Worm (Caenorhabditis elegans) whole organism, L4/young adult: ENCODE data around the gene K11D12.13.

ENCODE experiments used
- W03F9.2 ChIP-seq: fragments of 150-350 bp; optimal IDR thresholded peaks from 2 replicates; lab custom pipeline; 2014; ENCODE audit warnings: missing biosample characterization, missing genetic modification characterization
- dao-5 ChIP-seq: sonication (generic microtip); optimal IDR thresholded peaks from 2 replicates; lab custom pipeline; 2016; ENCODE audit warnings: missing genotype, missing genetic modification characterization, moderate library complexity, missing compliant biosample characterization
- him-1 ChIP-seq: sonication (generic microtip); optimal IDR thresholded peaks from 2 replicates; lab custom pipeline; 2016; ENCODE audit warnings: missing genotype, missing genetic modification reagents, missing genetic modification characterization, missing compliant biosample characterization

Gene K11D12.13

ce11 chrV:5033099-5033498 is at the start of gene K11D12.13:
Gene K11D12.13, plus strand, starts transcription at chrV:5033399.
- TF ChIP-seq W03F9.2 (tag; lab: Kevin White, UChicago) (no peak), dao-5 (tag; lab: Kevin White, UChicago) (no peak), him-1 (no peak)

ce11 chrV:4987097-4987496 is 46.1 kb upstream of the K11D12.13 start, which contains the start of gene ncx-8:
Gene ncx-8, minus strand, starts transcription at chrV:4987197.
- no peak for TF ChIP-seq W03F9.2 (tag; lab: Kevin White, UChicago)
- no peak for TF ChIP-seq him-1
- no peak for TF ChIP-seq dao-5 (tag; lab: Kevin White, UChicago)

- TF ChIP-seq him-1 (no peak), dao-5 (tag; lab: Kevin White, UChicago) (no peak), W03F9.2 (tag; lab: Kevin White, UChicago) (no peak)
Observed at ce11 chrV:4995155-4995554, 38.0 kb upstream of the K11D12.13 start, which contains the start of gene ncx-9. Gene ncx-9, minus strand, starts transcription at chrV:4995255.

DNA sequence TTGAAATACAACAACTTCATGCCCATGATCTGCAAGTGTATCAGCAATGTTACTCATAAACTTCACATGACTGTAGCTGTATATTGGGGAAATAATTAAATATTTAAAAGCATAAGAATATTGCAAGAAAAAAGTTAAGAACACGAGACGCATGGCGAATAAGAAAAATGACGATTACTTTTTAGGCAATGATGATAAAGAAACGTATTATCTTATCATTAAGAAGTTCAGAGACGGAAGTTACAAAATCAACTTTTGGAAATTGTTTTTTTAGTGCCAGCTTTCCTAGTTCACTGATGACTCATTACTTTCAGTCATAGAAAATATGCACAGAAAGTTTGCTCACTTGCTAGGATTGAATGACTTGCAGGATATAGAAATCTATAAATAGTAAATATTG is 32.8 kb upstream of the K11D12.13 start, which contains the start of gene ugt-7:
TSS of gene ugt-7 (minus strand) at position 161 of the 400 bp plus-strand sequence.
- TF ChIP-seq him-1 (no peak), W03F9.2 (tag; lab: Kevin White, UChicago) (no peak), dao-5 (tag; lab: Kevin White, UChicago) (no peak)

ce11 chrV:5001386-5001785 is 31.8 kb upstream of the K11D12.13 start, which contains the start of gene srr-8:
Gene srr-8, plus strand, starts transcription at chrV:5001686.
- no peak for TF ChIP-seq him-1
- TF ChIP-seq W03F9.2 (tag; lab: Kevin White, UChicago), result no peak
- TF ChIP-seq dao-5 (tag; lab: Kevin White, UChicago), result no peak

DNA sequence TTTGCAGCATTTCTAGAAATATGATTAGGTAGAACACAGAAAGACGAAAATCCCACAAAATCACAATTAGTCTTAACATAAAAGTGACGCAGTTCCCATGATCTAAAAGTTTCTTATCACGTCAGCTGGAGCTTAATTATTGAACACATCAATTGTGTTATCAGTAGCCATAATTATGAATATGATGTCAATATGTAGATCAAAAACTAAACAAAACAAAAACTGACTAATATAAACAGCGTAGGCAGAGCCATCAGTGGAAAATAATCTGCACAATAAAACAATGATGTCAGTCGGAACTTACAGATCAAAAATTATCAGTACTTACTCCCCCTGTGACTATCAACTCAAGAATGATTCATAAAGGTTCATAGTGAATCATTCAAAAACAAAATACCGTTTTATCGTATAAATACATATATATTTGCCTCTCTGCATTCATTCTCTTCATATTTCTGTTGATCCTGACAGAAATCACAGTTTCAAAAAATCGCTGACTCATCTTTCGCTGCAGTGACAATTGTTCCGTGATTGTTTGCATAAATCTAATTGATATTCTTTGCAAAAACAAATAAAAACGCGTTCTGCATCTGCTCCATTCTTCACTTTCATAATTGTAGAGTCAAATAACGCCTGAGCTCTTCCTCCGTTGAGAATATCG is 20.9 kb upstream of the K11D12.13 start, which contains the start of gene srr-6:
TSS of gene srr-6 (plus strand) at position 611 of the 661 bp plus-strand sequence.
- TF ChIP-seq him-1 (no peak), dao-5 (tag; lab: Kevin White, UChicago) (no peak), W03F9.2 (tag; lab: Kevin White, UChicago) (no peak)

DNA sequence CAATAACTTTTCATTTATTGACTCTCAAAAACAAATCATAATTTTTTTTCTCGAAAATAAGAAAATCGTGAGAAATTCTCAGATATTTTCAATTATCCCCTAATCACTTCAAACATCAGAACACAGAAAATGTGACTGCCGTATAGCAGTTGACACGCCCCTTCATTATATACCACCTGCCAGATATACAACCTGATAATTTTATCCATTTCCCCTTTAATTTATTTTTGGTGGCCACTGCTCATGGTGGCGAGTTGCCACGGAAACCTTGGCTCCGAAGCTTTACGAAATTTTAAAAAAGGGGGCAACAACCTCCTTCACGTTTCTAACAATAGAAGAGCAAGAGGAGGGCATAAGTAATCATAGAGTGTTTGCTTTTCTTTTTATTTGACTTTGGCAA is 16.5 kb upstream of the K11D12.13 start:
- TF ChIP-seq him-1, result no peak
- TF ChIP-seq dao-5 (tag; lab: Kevin White, UChicago), result no peak
- no peak for TF ChIP-seq W03F9.2 (tag; lab: Kevin White, UChicago)

ce11 chrV:5018067-5018466 is 15.1 kb upstream of the K11D12.13 start:
- TF ChIP-seq dao-5 (tag; lab: Kevin White, UChicago) (no peak), him-1 (no peak), W03F9.2 (tag; lab: Kevin White, UChicago) (no peak)

- no peak for TF ChIP-seq dao-5 (tag; lab: Kevin White, UChicago)
Observed at ce11 chrV:5018810-5019274, 14.4 kb upstream of the K11D12.13 start, which contains the start of gene srr-4. Gene srr-4, plus strand, starts transcription at chrV:5019224.

- no peak for TF ChIP-seq dao-5 (tag; lab: Kevin White, UChicago)
- no peak for TF ChIP-seq him-1
- no peak for TF ChIP-seq W03F9.2 (tag; lab: Kevin White, UChicago)
Observed at ce11 chrV:5023355-5023754, 9.8 kb upstream of the K11D12.13 start.

- TF ChIP-seq dao-5 (tag; lab: Kevin White, UChicago) (no peak), him-1 (no peak), W03F9.2 (tag; lab: Kevin White, UChicago) (no peak)
Observed at ce11 chrV:5026438-5026837, 6.8 kb upstream of the K11D12.13 start.

ce11 chrV:5027640-5028039 is 5.6 kb upstream of the K11D12.13 start, which contains the start of gene cpt-4:
Gene cpt-4, minus strand, starts transcription at chrV:5027723.
- no peak for TF ChIP-seq W03F9.2 (tag; lab: Kevin White, UChicago)
- TF ChIP-seq dao-5 (tag; lab: Kevin White, UChicago), result no peak
- TF ChIP-seq him-1, result no peak

DNA sequence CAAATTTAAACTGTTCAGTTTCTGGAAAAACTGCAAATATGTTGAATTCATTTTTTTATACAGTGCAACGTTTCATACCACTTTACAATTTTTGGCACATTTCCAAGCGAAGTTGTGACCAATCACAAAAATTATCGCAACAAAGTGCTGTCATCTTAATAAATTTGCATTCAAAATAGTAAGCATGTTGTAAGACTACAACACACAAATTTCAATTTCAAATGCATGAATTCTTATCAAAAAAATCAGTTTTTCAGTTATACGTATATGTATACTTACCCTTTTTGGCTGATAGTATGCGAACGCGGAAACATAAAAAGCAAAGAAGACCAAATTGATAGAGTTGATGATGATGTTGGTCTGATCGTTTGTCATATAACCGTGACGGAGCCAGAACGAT is 3.0 kb upstream of the K11D12.13 start:
- TF ChIP-seq W03F9.2 (tag; lab: Kevin White, UChicago) (no peak), him-1 (no peak), dao-5 (tag; lab: Kevin White, UChicago) (no peak)

DNA sequence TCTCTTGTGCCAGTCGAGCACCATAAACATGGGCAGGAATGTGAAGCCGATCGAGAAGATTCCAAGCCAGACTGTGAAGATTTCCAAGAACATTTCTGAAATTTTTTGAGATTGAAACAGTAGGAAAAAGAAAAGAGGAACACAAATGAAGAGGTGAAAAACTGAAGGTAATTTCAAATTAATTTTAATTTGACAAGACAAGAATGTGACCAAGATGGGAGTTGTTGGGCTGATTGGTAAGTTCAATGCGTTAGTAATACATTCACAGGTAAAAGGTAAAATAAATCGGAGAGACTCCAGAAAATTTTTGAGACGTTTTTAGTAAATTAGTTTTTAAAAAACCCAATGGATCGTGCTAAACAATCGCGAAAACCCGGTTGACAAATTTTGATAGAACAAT is 2.5 kb upstream of the K11D12.13 start, which contains the start of gene swt-7:
TSS of gene swt-7 (minus strand) at position 101 of the 400 bp plus-strand sequence.
- TF ChIP-seq him-1, result no peak
- no peak for TF ChIP-seq W03F9.2 (tag; lab: Kevin White, UChicago)
- no peak for TF ChIP-seq dao-5 (tag; lab: Kevin White, UChicago)
